Worm (Caenorhabditis elegans) whole organism, L4 larva: Measurements from ENCODE around the gene F36F12.7.

ENCODE experiments used
- daf-19 ChIP-seq: fragments of 200-800 bp; sonication (Bioruptor generic); conservative IDR thresholded peaks from 2 replicates; pipeline ENCODE4 v1.3.6; 2022; ENCODE audit warnings: missing genetic modification characterization, missing compliant biosample characterization
- mes-2 ChIP-seq: sonication (generic microtip); optimal IDR thresholded peaks from 2 replicates; lab custom pipeline; 2016; ENCODE audit warnings: missing genotype, mild to moderate bottlenecking, missing genetic modification characterization, missing compliant biosample characterization; ENCODE audit not compliant: poor library complexity, severe bottlenecking
- pha-4 ChIP-seq, 2 experiments: fragments of 150-350 bp in 1 of 2; fragments of 200-800 bp in 1 of 2; sonication (Bioruptor generic) in 1 of 2; IDR thresholded peaks in 1 of 2; optimal IDR thresholded peaks in 1 of 2; 2 replicates each; pipeline versions ENCODE4 v1.3.6 to Lab custom; 2014 to 2022; ENCODE audit warnings: missing genetic modification characterization in 2 of 2, missing genetic modification reagents in 2 of 2, missing biosample characterization in 1 of 2, missing compliant biosample characterization in 1 of 2

DNA sequence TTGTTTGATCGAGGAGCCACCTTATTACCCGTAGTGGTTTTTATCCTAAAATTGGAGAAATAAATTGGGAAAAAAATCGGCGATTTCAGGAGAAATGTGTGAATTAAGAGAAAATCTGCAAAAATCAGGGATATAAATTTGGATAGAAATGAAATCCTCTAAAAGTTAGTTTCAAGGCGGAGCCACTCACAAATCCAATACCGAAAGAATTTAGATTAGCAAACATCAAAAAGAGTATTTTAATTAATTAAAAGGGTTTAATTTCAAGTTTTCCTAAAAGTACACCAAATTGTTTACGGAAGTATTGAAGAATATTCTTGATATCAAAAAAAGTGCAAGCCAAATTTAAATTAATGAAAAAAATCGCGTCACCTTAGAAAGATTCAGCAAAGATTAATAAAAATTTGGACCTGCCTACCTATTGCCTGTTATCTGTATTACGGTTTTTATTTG, 22.8 kb downstream of the F36F12.7 start, which contains the start of gene F22F7.8:
- TF ChIP-seq daf-19 (GFP tag; lab: Robert Waterston, UW) (no peak), mes-2 (tag; lab: Kevin White, UChicago) (no peak), pha-4 (GFP tag; IDR thresholded peaks at IDR 0.05; lab: Robert Waterston, UW) (no peak), pha-4 (tag; optimal IDR thresholded peaks at IDR 0.05; lab: Kevin White, UChicago) (no peak)
